Fruit fly (Drosophila melanogaster): ENCODE measurements around the gene Cyp310a1.

Cyp310a1 gene

DNA sequence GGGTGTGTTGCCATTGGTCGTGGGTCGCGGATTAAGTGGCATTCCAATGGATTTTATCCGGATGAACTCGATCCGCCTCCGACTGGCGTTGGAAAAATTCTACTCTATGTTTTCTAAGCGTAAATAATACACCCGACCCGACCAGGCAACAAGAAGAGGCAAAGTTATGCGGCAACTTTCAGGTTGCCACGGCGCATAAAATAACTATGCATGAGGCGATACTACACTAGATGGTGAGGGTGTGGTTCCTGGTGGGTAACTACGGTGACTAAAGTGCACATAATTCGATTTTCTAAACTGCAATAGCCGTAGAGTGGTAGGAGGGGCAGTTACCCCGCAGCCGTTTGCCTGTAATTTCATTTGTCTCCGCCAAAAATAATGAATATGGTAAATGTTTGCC, 18.3 kb upstream of the Cyp310a1 start, which contains the start of gene CG43338:
CG43338 (minus strand) TSS at position 101 of the 400 bp plus-strand sequence.
- TF ChIP-seq CTCF (optimal IDR thresholded peaks at IDR 0.05) (no peak), CG8478 (optimal IDR thresholded peaks at IDR 0.05) (no peak)

DNA sequence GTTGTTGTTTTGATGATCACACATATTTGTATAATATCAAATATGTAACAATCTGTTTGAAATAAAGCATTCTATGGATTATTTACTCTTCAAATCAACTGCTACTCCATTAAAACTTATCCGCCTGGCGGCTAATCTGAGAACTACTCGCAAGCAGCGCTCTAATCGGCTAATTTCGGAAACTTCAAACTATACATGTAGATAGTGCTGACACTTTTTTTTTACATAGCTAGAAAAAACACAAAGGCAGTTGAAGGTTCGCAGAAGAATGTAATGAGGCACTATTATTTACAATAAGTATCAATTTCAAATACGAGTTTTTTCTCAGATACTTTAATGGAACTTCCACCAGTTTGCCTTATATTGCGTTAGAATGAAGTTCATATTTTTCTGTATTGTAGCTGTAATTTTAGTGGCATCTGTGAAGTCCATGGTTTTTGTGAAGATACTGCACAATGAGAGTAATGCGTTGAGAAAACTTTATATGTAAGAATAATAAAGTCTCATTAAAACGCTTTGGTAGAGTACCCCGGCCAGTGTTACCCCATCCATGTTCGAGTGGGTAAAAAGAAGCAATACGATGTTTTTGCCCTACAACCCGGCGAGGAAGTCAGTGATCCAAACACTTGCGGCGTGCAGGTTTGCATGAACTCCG, 13.3 kb upstream of the Cyp310a1 start:
- TF ChIP-seq CTCF (optimal IDR thresholded peaks at IDR 0.05), result peak; percentile 93 to 97
- no peak for TF ChIP-seq CG8478 (optimal IDR thresholded peaks at IDR 0.05)

DNA sequence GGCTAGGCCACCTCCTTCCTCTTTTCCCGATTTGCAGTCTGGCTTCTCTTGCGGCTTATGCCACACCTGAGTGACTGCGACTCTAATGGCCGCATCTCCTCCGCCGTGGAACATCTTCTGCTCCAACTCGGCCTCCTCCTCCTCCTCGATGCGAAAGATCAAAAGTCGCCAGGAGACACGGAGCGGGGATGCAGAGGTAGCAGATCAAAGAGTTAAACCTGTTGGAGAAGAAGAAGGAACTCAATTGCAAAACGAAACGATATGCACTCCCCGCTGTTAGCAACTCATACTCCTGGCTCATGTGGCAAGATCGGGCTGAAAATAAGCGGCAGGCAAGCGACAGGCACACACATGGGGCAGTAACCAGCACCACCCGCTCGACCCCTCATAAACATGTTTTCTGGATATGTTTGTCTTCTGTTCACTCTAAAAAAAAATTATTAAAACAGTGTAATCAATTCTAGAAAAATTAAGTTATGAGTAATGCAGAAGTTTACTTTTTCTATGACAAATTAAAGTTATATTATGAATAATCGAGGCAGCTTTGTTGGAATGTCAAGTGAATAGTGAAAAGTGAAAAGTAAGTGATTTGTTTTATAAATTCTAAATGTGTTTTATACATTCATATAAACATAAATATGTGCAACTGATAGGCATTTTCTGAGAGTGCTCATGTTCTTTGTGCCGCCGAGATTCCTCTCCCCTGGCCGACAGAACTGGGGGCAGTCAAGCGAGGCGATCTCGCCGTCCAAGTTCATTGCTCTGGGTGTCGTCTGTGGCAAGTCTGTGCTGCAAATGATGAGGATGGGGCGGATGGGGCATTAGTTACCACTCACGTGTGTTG, 12.1 kb upstream of the Cyp310a1 start:
- TF ChIP-seq CTCF (optimal IDR thresholded peaks at IDR 0.05), result no peak
- TF ChIP-seq CG8478 (optimal IDR thresholded peaks at IDR 0.05), result no peak

DNA sequence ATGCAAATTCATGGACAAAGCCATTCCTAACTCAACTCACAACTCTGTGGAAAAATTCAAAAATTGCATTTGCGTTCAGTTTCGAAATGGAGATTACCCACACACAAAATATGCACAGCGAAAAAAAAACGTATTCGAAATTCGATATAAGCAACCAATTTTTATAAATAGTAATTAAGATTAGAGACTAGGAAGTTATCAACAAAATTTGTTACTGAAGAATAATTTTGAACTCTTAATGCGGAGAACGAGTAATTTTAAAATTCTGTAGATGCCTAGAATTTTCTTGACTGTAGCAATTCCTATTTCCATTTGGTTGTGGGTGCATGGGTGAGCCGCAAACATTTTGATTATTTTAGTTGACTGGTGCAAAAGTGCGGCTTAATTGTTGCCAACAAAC, 10.6 kb upstream of the Cyp310a1 start:
- no peak for TF ChIP-seq CG8478 (optimal IDR thresholded peaks at IDR 0.05)
- TF ChIP-seq CTCF (optimal IDR thresholded peaks at IDR 0.05), result no peak

- TF ChIP-seq CG8478 (optimal IDR thresholded peaks at IDR 0.05) (no peak), CTCF (optimal IDR thresholded peaks at IDR 0.05) (no peak)
Measured at dm6 chr2L:18658108-18658507, 5.3 kb upstream of the Cyp310a1 start.

- no peak for TF ChIP-seq CG8478 (optimal IDR thresholded peaks at IDR 0.05)
- TF ChIP-seq CTCF (optimal IDR thresholded peaks at IDR 0.05), result no peak
Measured at dm6 chr2L:18656691-18657237, 4.0 kb upstream of the Cyp310a1 start.

- no peak for TF ChIP-seq CG8478 (optimal IDR thresholded peaks at IDR 0.05)
- no peak for TF ChIP-seq CTCF (optimal IDR thresholded peaks at IDR 0.05)
Measured at dm6 chr2L:18653328-18653675, 492 bp upstream of the Cyp310a1 start.

- TF ChIP-seq CTCF (optimal IDR thresholded peaks at IDR 0.05) (no peak), CG8478 (optimal IDR thresholded peaks at IDR 0.05) (no peak)
Measured at dm6 chr2L:18647857-18648652, 4.8 kb downstream of the Cyp310a1 start.

- TF ChIP-seq CG8478 (optimal IDR thresholded peaks at IDR 0.05) (no peak), CTCF (optimal IDR thresholded peaks at IDR 0.05) (no peak)
Measured at dm6 chr2L:18645468-18645867, 7.3 kb downstream of the Cyp310a1 start.

- no peak for TF ChIP-seq CTCF (optimal IDR thresholded peaks at IDR 0.05)
- TF ChIP-seq CG8478 (optimal IDR thresholded peaks at IDR 0.05), result no peak
Measured at dm6 chr2L:18641087-18641486, 11.7 kb downstream of the Cyp310a1 start.

DNA sequence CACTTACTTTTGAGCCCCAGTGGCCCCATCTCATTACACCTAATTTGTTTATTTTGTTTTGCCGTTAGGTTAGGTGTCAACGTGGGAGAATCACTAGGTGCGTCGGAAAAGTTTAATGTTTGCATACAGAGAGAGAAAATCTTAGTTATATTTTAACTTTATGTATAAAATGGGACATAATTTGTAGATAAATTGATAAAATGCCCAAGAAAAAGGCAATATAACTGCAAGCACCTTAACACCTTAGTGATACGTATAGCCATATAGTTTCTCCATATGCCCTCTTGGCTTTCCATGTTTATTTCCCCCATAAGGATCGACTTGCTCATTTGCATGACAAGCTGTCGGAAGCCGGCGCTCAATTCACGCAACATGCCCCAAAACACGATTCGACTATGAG, 13.9 kb downstream of the Cyp310a1 start:
- TF ChIP-seq CG8478 (optimal IDR thresholded peaks at IDR 0.05) (no peak), CTCF (optimal IDR thresholded peaks at IDR 0.05) (no peak)

dm6 chr2L:18632389-18632788, 20.4 kb downstream of the Cyp310a1 start:
- TF ChIP-seq CTCF (optimal IDR thresholded peaks at IDR 0.05) (no peak), CG8478 (optimal IDR thresholded peaks at IDR 0.05) (no peak)

DNA sequence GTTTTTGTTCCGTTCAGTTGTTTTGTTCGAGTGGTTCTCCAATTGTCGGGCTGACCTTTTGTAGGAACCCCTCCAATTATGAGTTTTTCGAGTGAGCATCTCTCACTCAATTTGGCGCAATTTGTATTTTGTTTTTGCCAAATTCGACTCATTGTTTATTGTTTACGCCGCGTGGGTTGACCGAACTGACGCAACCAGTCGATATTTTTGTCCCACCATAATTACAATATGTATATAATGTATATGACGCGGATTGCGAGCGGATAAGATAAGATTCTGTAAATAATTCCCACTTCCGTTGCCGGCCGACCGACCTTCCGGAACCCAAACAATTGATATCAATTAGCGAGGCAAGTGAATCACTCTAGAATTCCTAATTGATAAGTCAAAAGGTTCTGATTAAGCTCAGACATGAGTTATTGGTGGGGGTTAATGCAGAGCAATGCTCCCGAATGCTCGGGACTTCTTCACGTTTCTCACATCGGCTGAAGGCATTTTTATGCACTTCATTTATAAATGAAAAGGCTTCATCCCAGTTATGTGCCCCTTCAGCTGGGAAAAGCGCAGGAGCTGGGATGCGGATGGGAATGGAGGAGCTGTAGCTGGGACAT, 22.1 kb downstream of the Cyp310a1 start:
- no peak for TF ChIP-seq CG8478 (optimal IDR thresholded peaks at IDR 0.05)
- no peak for TF ChIP-seq CTCF (optimal IDR thresholded peaks at IDR 0.05)

dm6 chr2L:18629144-18629543, 23.7 kb downstream of the Cyp310a1 start:
- TF ChIP-seq CG8478 (optimal IDR thresholded peaks at IDR 0.05) (no peak), CTCF (optimal IDR thresholded peaks at IDR 0.05) (no peak)

DNA sequence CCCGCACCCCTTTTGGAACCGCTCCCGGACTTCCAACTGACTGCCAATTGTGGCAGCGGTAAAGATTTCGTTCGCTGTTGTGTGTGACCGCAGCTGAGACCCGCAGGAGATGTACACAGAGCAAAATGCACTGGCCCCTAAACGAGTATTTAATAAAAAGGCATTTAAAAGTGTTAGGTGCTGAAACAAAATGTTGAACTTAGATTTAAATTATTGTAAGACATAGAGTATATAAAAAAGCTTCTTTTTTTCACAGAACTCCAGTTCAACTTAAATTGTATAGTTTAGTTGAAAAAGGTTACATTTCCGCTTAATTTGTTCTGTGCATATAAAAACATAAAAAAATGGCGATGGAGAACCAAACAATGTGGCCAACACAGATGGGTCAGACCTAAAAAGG, 24.7 kb downstream of the Cyp310a1 start:
- no peak for TF ChIP-seq CG8478 (optimal IDR thresholded peaks at IDR 0.05)
- no peak for TF ChIP-seq CTCF (optimal IDR thresholded peaks at IDR 0.05)

Measured in S2 (cell line).